Worm (Caenorhabditis elegans) whole organism, L4 larva: ENCODE measurements around the gene nhr-208.

Experiments used
- D1046.2 ChIP-seq: fragments of 200-800 bp; sonication (Bioruptor generic); IDR thresholded peaks from 2 replicates; pipeline ENCODE4 v1.3.6; 2022; ENCODE audit warnings: missing genetic modification characterization, missing compliant biosample characterization
- F44E2.7 ChIP-seq: fragments of 200-800 bp; sonication (Bioruptor generic); IDR thresholded peaks from 2 replicates; pipeline ENCODE4 v2.1.2; 2022; ENCODE audit warnings: missing genetic modification characterization, missing compliant biosample characterization
- Y105C5A.15 ChIP-seq: fragments of 200-800 bp; sonication (Bioruptor generic); IDR thresholded peaks from 2 replicates; pipeline ENCODE4 v1.3.6; 2022; ENCODE audit warnings: missing genetic modification characterization, missing compliant biosample characterization
- Y5F2A.4 ChIP-seq: fragments of 200-800 bp; sonication (Bioruptor generic); optimal IDR thresholded peaks from 2 replicates; lab custom pipeline; 2018; ENCODE audit warnings: mild to moderate bottlenecking, missing genetic modification characterization, missing compliant biosample characterization
- ama-1 ChIP-seq: fragments of 150-350 bp; optimal IDR thresholded peaks from 2 replicates; lab custom pipeline; 2014; ENCODE audit warnings: inconsistent platforms, mixed read lengths
- ceh-20 ChIP-seq: fragments of 200-800 bp; sonication (Bioruptor generic); IDR thresholded peaks from 2 replicates; pipeline ENCODE4 v1.3.6; 2022; ENCODE audit warnings: missing genetic modification reagents, missing genetic modification characterization, missing compliant biosample characterization
- ceh-28 ChIP-seq: fragments of 150-350 bp; optimal IDR thresholded peaks from 2 replicates; lab custom pipeline; 2014; ENCODE audit warnings: missing biosample characterization, missing genetic modification reagents, missing genetic modification characterization
- ceh-32 ChIP-seq: sonication (generic microtip); optimal IDR thresholded peaks from 2 replicates; lab custom pipeline; 2016; ENCODE audit warnings: mild to moderate bottlenecking, missing genetic modification characterization, missing compliant biosample characterization; ENCODE audit not compliant: poor library complexity
- ceh-62 ChIP-seq: sonication (generic microtip); optimal IDR thresholded peaks from 2 replicates; lab custom pipeline; 2017; ENCODE audit warnings: missing biosample characterization, missing genetic modification characterization
- daf-16 ChIP-seq, 3 experiments: sonication (generic microtip); optimal IDR thresholded peaks; 2 replicates each; lab custom pipeline; 2016 to 2017; ENCODE audit warnings: missing genetic modification characterization in 3 of 3, missing genetic modification reagents in 3 of 3, mild to moderate bottlenecking in 2 of 3, missing compliant biosample characterization in 2 of 3, missing biosample characterization in 1 of 3, moderate library complexity in 1 of 3
- dmd-6 ChIP-seq: fragments of 200-800 bp; sonication (Bioruptor generic); IDR thresholded peaks from 2 replicates; pipeline ENCODE4 v1.3.6; 2022; ENCODE audit warnings: missing genetic modification reagents, missing genetic modification characterization, missing compliant biosample characterization
- dmd-9 ChIP-seq: fragments of 200-800 bp; sonication (Bioruptor generic); IDR thresholded peaks from 2 replicates; pipeline ENCODE4 v1.3.6; 2022; ENCODE audit warnings: missing genetic modification reagents, missing genetic modification characterization, missing compliant biosample characterization
- dve-1 ChIP-seq: sonication (generic microtip); optimal IDR thresholded peaks from 2 replicates; lab custom pipeline; 2017; ENCODE audit warnings: antibody characterized with exemption, mild to moderate bottlenecking, missing genetic modification characterization, missing compliant biosample characterization; ENCODE audit not compliant: insufficient read depth
- egl-43 ChIP-seq: fragments of 200-800 bp; sonication (Bioruptor generic); IDR thresholded peaks from 2 replicates; pipeline ENCODE4 v1.3.6; 2022; ENCODE audit warnings: missing genetic modification reagents, missing genetic modification characterization, missing compliant biosample characterization
- gei-8 ChIP-seq: fragments of 200-800 bp; sonication (Bioruptor generic); optimal IDR thresholded peaks from 2 replicates; lab custom pipeline; 2018; ENCODE audit warnings: mild to moderate bottlenecking, missing genetic modification characterization, missing compliant biosample characterization
- hif-1 ChIP-seq, 2 experiments: sonication (generic microtip); optimal IDR thresholded peaks; 2 replicates each; lab custom pipeline; 2016 to 2017; ENCODE audit warnings: missing compliant biosample characterization in 2 of 2, missing genetic modification characterization in 2 of 2, missing genetic modification reagents in 2 of 2, missing genotype in 2 of 2, mild to moderate bottlenecking in 1 of 2
- hlh-11 ChIP-seq: fragments of 200-800 bp; sonication (Bioruptor generic); optimal IDR thresholded peaks from 2 replicates; lab custom pipeline; 2018; ENCODE audit warnings: mild to moderate bottlenecking, missing genetic modification characterization, missing compliant biosample characterization
- hlh-30 ChIP-seq: sonication (generic microtip); optimal IDR thresholded peaks from 2 replicates; lab custom pipeline; 2017; ENCODE audit warnings: antibody characterized with exemption, mild to moderate bottlenecking, missing genetic modification characterization, missing compliant biosample characterization; ENCODE audit not compliant: insufficient read depth
- lin-15B ChIP-seq: fragments of 150-350 bp; sonication (generic microtip); optimal IDR thresholded peaks from 3 replicates; lab custom pipeline; 2014; ENCODE audit warnings: missing biosample characterization, missing genetic modification characterization
- lin-29 ChIP-seq: fragments of 200-800 bp; sonication (Bioruptor generic); IDR thresholded peaks from 2 replicates; pipeline ENCODE4 v1.3.6; 2022; ENCODE audit warnings: missing genetic modification reagents, missing genetic modification characterization, missing compliant biosample characterization
- lin-39 ChIP-seq: fragments of 150-350 bp; optimal IDR thresholded peaks from 2 replicates; lab custom pipeline; 2014; ENCODE audit warnings: missing biosample characterization, missing genetic modification reagents, missing genetic modification characterization
- lir-3 ChIP-seq: sonication (generic microtip); optimal IDR thresholded peaks from 2 replicates; lab custom pipeline; 2016; ENCODE audit warnings: mild to moderate bottlenecking, missing genetic modification characterization, missing compliant biosample characterization
- madf-9 ChIP-seq: fragments of 200-800 bp; sonication (Bioruptor generic); conservative IDR thresholded peaks from 2 replicates; pipeline ENCODE4 v1.3.6; 2022; ENCODE audit warnings: missing genetic modification reagents, missing genetic modification characterization, missing compliant biosample characterization
- mes-2 ChIP-seq: sonication (generic microtip); optimal IDR thresholded peaks from 2 replicates; lab custom pipeline; 2016; ENCODE audit warnings: missing genotype, mild to moderate bottlenecking, missing genetic modification characterization, missing compliant biosample characterization; ENCODE audit not compliant: poor library complexity, severe bottlenecking
- nhr-102 ChIP-seq: sonication (generic microtip); optimal IDR thresholded peaks from 2 replicates; lab custom pipeline; 2016; ENCODE audit warnings: mild to moderate bottlenecking, missing genetic modification characterization, moderate library complexity, missing compliant biosample characterization
- nhr-111 ChIP-seq: fragments of 200-800 bp; sonication (Bioruptor generic); optimal IDR thresholded peaks from 2 replicates; lab custom pipeline; 2018; ENCODE audit warnings: mild to moderate bottlenecking, missing genetic modification characterization, missing compliant biosample characterization
- nhr-237 ChIP-seq: sonication (generic microtip); optimal IDR thresholded peaks from 2 replicates; lab custom pipeline; 2017; ENCODE audit warnings: missing biosample characterization, missing genetic modification characterization
- nhr-25 ChIP-seq: sonication (generic microtip); optimal IDR thresholded peaks from 2 replicates; lab custom pipeline; 2017; ENCODE audit warnings: missing genetic modification characterization, mild to moderate bottlenecking, missing compliant biosample characterization, antibody characterized with exemption, moderate library complexity, borderline replicate concordance; ENCODE audit not compliant: insufficient read depth
- nhr-28 ChIP-seq: fragments of 150-350 bp; optimal IDR thresholded peaks from 2 replicates; lab custom pipeline; 2014; ENCODE audit warnings: missing biosample characterization, missing genetic modification characterization
- nhr-41 ChIP-seq: fragments of 200-800 bp; sonication (Bioruptor generic); IDR thresholded peaks from 2 replicates; pipeline ENCODE4 v1.3.6; 2022; ENCODE audit warnings: missing genetic modification reagents, missing genetic modification characterization, missing compliant biosample characterization
- nhr-6 ChIP-seq: fragments of 150-350 bp; optimal IDR thresholded peaks from 2 replicates; lab custom pipeline; 2014; ENCODE audit warnings: missing biosample characterization, missing genetic modification characterization
- nhr-76 ChIP-seq: fragments of 150-350 bp; optimal IDR thresholded peaks from 2 replicates; lab custom pipeline; 2014; ENCODE audit warnings: missing biosample characterization, missing genetic modification characterization
- pha-4 ChIP-seq, 2 experiments: fragments of 150-350 bp in 1 of 2; fragments of 200-800 bp in 1 of 2; sonication (Bioruptor generic) in 1 of 2; IDR thresholded peaks in 1 of 2; optimal IDR thresholded peaks in 1 of 2; 2 replicates each; pipeline versions ENCODE4 v1.3.6 to Lab custom; 2014 to 2022; ENCODE audit warnings: missing genetic modification characterization in 2 of 2, missing genetic modification reagents in 2 of 2, missing biosample characterization in 1 of 2, missing compliant biosample characterization in 1 of 2
- saeg-2 ChIP-seq: fragments of 200-800 bp; sonication (Bioruptor generic); IDR thresholded peaks from 2 replicates; pipeline ENCODE4 v1.3.6; 2022; ENCODE audit warnings: missing genetic modification reagents, missing genetic modification characterization, missing compliant biosample characterization
- skn-1 ChIP-seq: fragments of 150-350 bp; optimal IDR thresholded peaks from 2 replicates; lab custom pipeline; 2014; ENCODE audit warnings: missing biosample characterization, missing genetic modification characterization
- snpc-1.2 ChIP-seq: fragments of 200-800 bp; sonication (Bioruptor generic); IDR thresholded peaks from 2 replicates; pipeline ENCODE4 v1.3.6; 2022; ENCODE audit warnings: missing genetic modification reagents, missing genetic modification characterization, missing compliant biosample characterization
- tra-1 ChIP-seq: fragments of 200-800 bp; sonication (Bioruptor generic); IDR thresholded peaks from 2 replicates; pipeline ENCODE4 v1.3.6; 2022; ENCODE audit warnings: missing genetic modification reagents, missing genetic modification characterization, missing compliant biosample characterization
- unc-62 ChIP-seq, 3 experiments: fragments of 150-350 bp in 1 of 3; sonication (generic microtip); optimal IDR thresholded peaks in 2 of 3; peaks in 1 of 3; 1 replicate in 1 of 3; 2 replicates in 2 of 3; lab custom pipeline; 2014 to 2017; ENCODE audit warnings: missing biosample characterization in 3 of 3, missing genetic modification characterization in 3 of 3, missing genetic modification reagents in 3 of 3, missing genotype in 1 of 3
- zag-1 ChIP-seq: fragments of 150-350 bp; optimal IDR thresholded peaks from 2 replicates; lab custom pipeline; 2014; ENCODE audit warnings: missing biosample characterization, missing genetic modification characterization
- ztf-11 ChIP-seq: fragments of 150-350 bp; optimal IDR thresholded peaks from 2 replicates; lab custom pipeline; 2014; ENCODE audit warnings: missing biosample characterization, missing genetic modification characterization
- ztf-7 ChIP-seq: fragments of 150-350 bp; optimal IDR thresholded peaks from 2 replicates; lab custom pipeline; 2014; ENCODE audit warnings: missing biosample characterization, missing genetic modification characterization

Gene nhr-208

ce11 chrV:12094030-12094429 lies at the start of gene nhr-208:
Gene nhr-208, plus strand, starts transcription at chrV:12094317.
- no peak for TF ChIP-seq ztf-7
- TF ChIP-seq dmd-6, result 0 out of 2 replicates have a peak, but pooled peaks have one; percentile 18
- no peak for TF ChIP-seq daf-16 (GFP tag; optimal IDR thresholded peaks at IDR 0.05; lab: Kevin White, UChicago)
- peak; percentile 56 for TF ChIP-seq daf-16 (tag; optimal IDR thresholded peaks at IDR 0.05; lab: Kevin White, UChicago)
- peak; percentile 5 for TF ChIP-seq nhr-102 (tag; lab: Kevin White, UChicago)
- peak; percentile 62 for TF ChIP-seq nhr-28
- TF ChIP-seq hlh-30, result peak; percentile 13
- TF ChIP-seq dve-1 (tag; lab: Kevin White, UChicago), result peak; percentile 15
- no peak for TF ChIP-seq nhr-237
- TF ChIP-seq pha-4 (GFP tag; IDR thresholded peaks at IDR 0.05; lab: Robert Waterston, UW), result no peak
- TF ChIP-seq pha-4 (tag; optimal IDR thresholded peaks at IDR 0.05; lab: Kevin White, UChicago), result no peak
- TF ChIP-seq, all 104 proteins: peak for 6

- TF ChIP-seq saeg-2 (GFP tag; lab: Robert Waterston, UW) (no peak), mes-2 (tag; lab: Kevin White, UChicago) (no peak), ceh-32 (tag; lab: Kevin White, UChicago) (no peak), snpc-1.2 (no peak), ama-1 (no peak), ceh-28 (tag; lab: Kevin White, UChicago) (no peak), ceh-62 (tag; lab: Kevin White, UChicago) (no peak), zag-1 (tag; lab: Kevin White, UChicago) (no peak), lir-3 (tag; lab: Kevin White, UChicago) (no peak), nhr-111 (GFP tag; lab: Kevin White, UChicago) (no peak)
- TF ChIP-seq, all 104 proteins: peak for 0
Observed at ce11 chrV:12045132-12045531, 49.0 kb upstream of the nhr-208 start, which contains the start of gene F10C2.5. Gene F10C2.5, plus strand, starts transcription at chrV:12045432.

ce11 chrV:12047735-12048134 lies 46.4 kb upstream of the nhr-208 start:
- TF ChIP-seq nhr-76 (tag; lab: Kevin White, UChicago) (no peak), nhr-28 (no peak), lin-15B (no peak), dmd-9 (GFP tag; lab: Robert Waterston, UW) (no peak), saeg-2 (GFP tag; lab: Robert Waterston, UW) (no peak), egl-43 (GFP tag; lab: Robert Waterston, UW) (no peak), nhr-6 (tag; lab: Kevin White, UChicago) (no peak), tra-1 (no peak), ztf-11 (no peak), lin-29 (GFP tag; lab: Robert Waterston, UW) (no peak), lir-3 (tag; lab: Kevin White, UChicago) (no peak), lin-39 (tag; lab: Kevin White, UChicago) (no peak), nhr-41 (GFP tag; lab: Robert Waterston, UW) (no peak), madf-9 (no peak), ceh-28 (tag; lab: Kevin White, UChicago) (no peak)
- TF ChIP-seq, all 104 proteins: peak for 0

DNA sequence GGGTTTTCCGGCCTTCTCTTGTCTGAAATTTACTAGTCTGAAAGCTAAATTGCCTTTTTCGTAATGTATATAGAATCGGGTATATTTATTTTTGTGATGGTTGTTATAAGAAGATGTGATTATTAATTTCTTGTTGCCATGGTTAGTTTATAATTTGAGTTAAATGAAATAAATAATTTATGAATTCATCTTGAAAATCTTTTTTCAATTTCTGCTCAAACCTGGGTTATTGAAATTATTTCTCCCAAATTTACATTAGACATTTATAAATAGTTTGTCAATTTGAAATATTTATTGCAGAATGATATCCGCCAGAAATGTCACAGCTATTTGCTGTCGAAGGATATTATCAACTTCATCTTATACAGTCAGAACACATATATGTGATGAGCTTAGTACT lies 45.7 kb upstream of the nhr-208 start, which contains the start of gene dars-2:
dars-2 (plus strand) TSS at position 301 of the 400 bp plus-strand sequence.
- TF ChIP-seq unc-62 (GFP tag; optimal IDR thresholded peaks at IDR 0.05 in 1 of 2; lab: Kevin White, UChicago) (peak in 1 of 2 experiments; percentile 37), unc-62 (tag; optimal IDR thresholded peaks at IDR 0.05; lab: Kevin White, UChicago) (no peak), ceh-32 (tag; lab: Kevin White, UChicago) (no peak)

DNA sequence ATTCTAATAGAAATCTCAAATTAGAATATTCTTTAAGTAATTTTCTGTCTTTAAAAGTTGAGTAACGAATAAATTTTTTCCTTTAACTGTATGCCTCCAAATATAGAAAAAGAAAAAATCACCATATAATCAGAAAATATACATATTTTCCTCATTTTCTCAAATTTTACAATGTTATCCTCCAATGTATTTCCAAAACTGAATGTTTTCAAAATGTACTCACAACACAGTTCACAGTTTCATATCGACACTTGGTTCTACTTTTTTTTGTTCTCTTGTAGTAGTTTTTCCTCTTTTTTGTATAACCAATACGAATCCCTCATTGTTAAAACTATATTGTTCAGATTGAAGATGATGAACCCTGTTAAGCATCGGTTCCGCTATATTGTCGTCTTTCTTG lies 40.5 kb upstream of the nhr-208 start, which contains the start of gene F10C2.7:
F10C2.7 (plus strand) TSS at position 301 of the 400 bp plus-strand sequence.
- no peak for TF ChIP-seq skn-1
- TF ChIP-seq F44E2.7 (GFP tag; lab: Robert Waterston, UW), result no peak
- no peak for TF ChIP-seq nhr-28
- no peak for TF ChIP-seq nhr-237
- TF ChIP-seq pha-4 (GFP tag; IDR thresholded peaks at IDR 0.05; lab: Robert Waterston, UW), result no peak
- no peak for TF ChIP-seq pha-4 (tag; optimal IDR thresholded peaks at IDR 0.05; lab: Kevin White, UChicago)
- no peak for TF ChIP-seq unc-62 (GFP tag; optimal IDR thresholded peaks at IDR 0.05 in 1 of 2; lab: Kevin White, UChicago)
- TF ChIP-seq unc-62 (tag; optimal IDR thresholded peaks at IDR 0.05; lab: Kevin White, UChicago), result no peak
- TF ChIP-seq Y5F2A.4 (GFP tag; lab: Kevin White, UChicago), result no peak
- TF ChIP-seq hif-1 (tag; optimal IDR thresholded peaks at IDR 0.05; lab: Kevin White, UChicago), result no peak
- no peak for TF ChIP-seq Y105C5A.15 (GFP tag; lab: Robert Waterston, UW)
- TF ChIP-seq nhr-25, result no peak
- no peak for TF ChIP-seq hlh-11 (tag; lab: Kevin White, UChicago)
- TF ChIP-seq D1046.2, result no peak
- TF ChIP-seq ceh-20 (GFP tag; lab: Robert Waterston, UW), result no peak
- TF ChIP-seq dmd-9 (GFP tag; lab: Robert Waterston, UW), result no peak
- no peak for TF ChIP-seq gei-8
